Worm (Caenorhabditis elegans) whole organism, L2 larva: ENCODE measurements around the gene gst-13.

Experiments used
- C34F6.9 ChIP-seq: fragments of 150-350 bp; optimal IDR thresholded peaks from 2 replicates; lab custom pipeline; 2014; ENCODE audit warnings: missing biosample characterization, missing genetic modification characterization
- F13H6.1 ChIP-seq: sonication (generic microtip); optimal IDR thresholded peaks from 2 replicates; lab custom pipeline; 2016; ENCODE audit warnings: missing genetic modification characterization, missing compliant biosample characterization
- R02D3.7 ChIP-seq: fragments of 150-350 bp; optimal IDR thresholded peaks from 2 replicates; lab custom pipeline; 2014; ENCODE audit warnings: missing biosample characterization, missing genetic modification characterization
- Y55F3AM.14 ChIP-seq: fragments of 200-800 bp; sonication (Bioruptor generic); optimal IDR thresholded peaks from 2 replicates; lab custom pipeline; 2018; ENCODE audit warnings: mild to moderate bottlenecking, missing genetic modification characterization, missing compliant biosample characterization
- ZK546.5 ChIP-seq: sonication (generic microtip); optimal IDR thresholded peaks from 2 replicates; lab custom pipeline; 2017; ENCODE audit warnings: missing biosample characterization, missing genetic modification characterization
- alr-1 ChIP-seq: fragments of 150-350 bp; optimal IDR thresholded peaks from 2 replicates; lab custom pipeline; 2014; ENCODE audit warnings: missing biosample characterization, missing genetic modification characterization
- aly-2 ChIP-seq: fragments of 150-350 bp; optimal IDR thresholded peaks from 2 replicates; lab custom pipeline; 2014; ENCODE audit warnings: missing biosample characterization, missing genetic modification characterization
- ama-1 ChIP-seq: fragments of 150-350 bp; optimal IDR thresholded peaks from 2 replicates; lab custom pipeline; 2018; ENCODE audit warnings: inconsistent platforms
- blmp-1 ChIP-seq: sonication (generic microtip); optimal IDR thresholded peaks from 2 replicates; lab custom pipeline; 2017; ENCODE audit warnings: missing genetic modification characterization, mild to moderate bottlenecking, missing compliant biosample characterization, antibody characterized with exemption, moderate library complexity; ENCODE audit not compliant: insufficient read depth
- ceh-16 ChIP-seq: fragments of 150-350 bp; optimal IDR thresholded peaks from 2 replicates; lab custom pipeline; 2014; ENCODE audit warnings: missing biosample characterization, missing genetic modification characterization
- ceh-82 ChIP-seq: fragments of 150-350 bp; optimal IDR thresholded peaks from 2 replicates; lab custom pipeline; 2014; ENCODE audit warnings: missing biosample characterization, missing genetic modification characterization
- crh-2 ChIP-seq: sonication (generic microtip); optimal IDR thresholded peaks from 2 replicates; lab custom pipeline; 2017; ENCODE audit warnings: missing biosample characterization, missing genetic modification characterization
- dmd-4 ChIP-seq: sonication (generic microtip); optimal IDR thresholded peaks from 2 replicates; lab custom pipeline; 2017; ENCODE audit warnings: missing biosample characterization, missing genetic modification characterization
- egl-27 ChIP-seq: sonication (generic microtip); optimal IDR thresholded peaks from 3 replicates; lab custom pipeline; 2017; ENCODE audit warnings: missing biosample characterization, missing genetic modification reagents, missing genetic modification characterization
- elt-1 ChIP-seq: fragments of 150-350 bp; optimal IDR thresholded peaks from 2 replicates; lab custom pipeline; 2014; ENCODE audit warnings: missing biosample characterization, missing genetic modification characterization
- elt-3 ChIP-seq: sonication (generic microtip); optimal IDR thresholded peaks from 2 replicates; lab custom pipeline; 2017; ENCODE audit warnings: missing biosample characterization, missing genetic modification characterization
- fos-1 ChIP-seq: fragments of 150-350 bp; optimal IDR thresholded peaks from 2 replicates; lab custom pipeline; 2014; ENCODE audit warnings: missing biosample characterization, missing genetic modification characterization
- gmeb-1 ChIP-seq: fragments of 150-350 bp; optimal IDR thresholded peaks from 2 replicates; lab custom pipeline; 2014; ENCODE audit warnings: missing biosample characterization, missing genetic modification characterization
- lin-11 ChIP-seq: fragments of 150-350 bp; sonication (generic microtip); optimal IDR thresholded peaks from 2 replicates; lab custom pipeline; 2014; ENCODE audit warnings: missing biosample characterization, missing genetic modification characterization, inconsistent platforms, mixed read lengths
- lin-13 ChIP-seq: fragments of 150-350 bp; optimal IDR thresholded peaks from 2 replicates; lab custom pipeline; 2014; ENCODE audit warnings: missing biosample characterization, missing genetic modification reagents, missing genetic modification characterization
- lin-39 ChIP-seq: fragments of 150-350 bp; optimal IDR thresholded peaks from 2 replicates; lab custom pipeline; 2014; ENCODE audit warnings: missing biosample characterization, missing genetic modification reagents, missing genetic modification characterization
- lsy-2 ChIP-seq, 2 experiments: fragments of 150-350 bp in 1 of 2; sonication (generic microtip) in 1 of 2; optimal IDR thresholded peaks; 2 replicates each; lab custom pipeline; 2014 to 2017; ENCODE audit warnings: missing biosample characterization in 2 of 2, missing genetic modification characterization in 2 of 2
- mab-5 ChIP-seq: fragments of 150-350 bp; optimal IDR thresholded peaks from 2 replicates; lab custom pipeline; 2014; ENCODE audit warnings: missing biosample characterization, missing genetic modification characterization
- mbf-1 ChIP-seq: sonication (generic microtip); optimal IDR thresholded peaks from 2 replicates; lab custom pipeline; 2017; ENCODE audit warnings: missing biosample characterization, missing genetic modification characterization
- mdl-1 ChIP-seq, 2 experiments: fragments of 150-350 bp in 1 of 2; sonication (generic microtip) in 1 of 2; optimal IDR thresholded peaks; 2 replicates each; lab custom pipeline; 2017; ENCODE audit warnings: missing biosample characterization in 2 of 2, missing genetic modification characterization in 2 of 2
- nhr-10 ChIP-seq: sonication (generic microtip); optimal IDR thresholded peaks from 2 replicates; lab custom pipeline; 2017; ENCODE audit warnings: missing biosample characterization, missing genetic modification characterization
- nhr-11 ChIP-seq: fragments of 150-350 bp; optimal IDR thresholded peaks from 2 replicates; lab custom pipeline; 2014; ENCODE audit warnings: missing biosample characterization, missing genetic modification characterization
- nhr-12 ChIP-seq: fragments of 150-350 bp; optimal IDR thresholded peaks from 2 replicates; lab custom pipeline; 2014; ENCODE audit warnings: missing biosample characterization, missing genetic modification characterization
- nhr-129 ChIP-seq: fragments of 150-350 bp; optimal IDR thresholded peaks from 2 replicates; lab custom pipeline; 2014; ENCODE audit warnings: missing biosample characterization, missing genetic modification characterization
- nhr-21 ChIP-seq: fragments of 150-350 bp; optimal IDR thresholded peaks from 2 replicates; lab custom pipeline; 2014; ENCODE audit warnings: missing biosample characterization, missing genetic modification characterization
- nhr-23 ChIP-seq: fragments of 150-350 bp; optimal IDR thresholded peaks from 2 replicates; lab custom pipeline; 2014; ENCODE audit warnings: missing biosample characterization, missing genetic modification reagents, missing genetic modification characterization
- nhr-237 ChIP-seq: fragments of 150-350 bp; optimal IDR thresholded peaks from 2 replicates; lab custom pipeline; 2014; ENCODE audit warnings: missing biosample characterization, missing genetic modification characterization
- nhr-25 ChIP-seq: fragments of 150-350 bp; sonication (generic microtip); optimal IDR thresholded peaks from 3 replicates; lab custom pipeline; 2014; ENCODE audit warnings: missing biosample characterization, missing genetic modification characterization
- nhr-6 ChIP-seq: fragments of 150-350 bp; optimal IDR thresholded peaks from 2 replicates; lab custom pipeline; 2014; ENCODE audit warnings: missing biosample characterization, missing genetic modification characterization
- nhr-77 ChIP-seq: fragments of 150-350 bp; optimal IDR thresholded peaks from 2 replicates; lab custom pipeline; 2014; ENCODE audit warnings: missing biosample characterization, missing genetic modification characterization
- peb-1 ChIP-seq: fragments of 150-350 bp; optimal IDR thresholded peaks from 2 replicates; lab custom pipeline; 2014; ENCODE audit warnings: missing biosample characterization, missing genetic modification characterization
- sem-4 ChIP-seq: fragments of 150-350 bp; optimal IDR thresholded peaks from 2 replicates; lab custom pipeline; 2014; ENCODE audit warnings: missing biosample characterization, missing genetic modification reagents, missing genetic modification characterization
- skn-1 ChIP-seq: sonication (generic microtip); optimal IDR thresholded peaks from 2 replicates; lab custom pipeline; 2017; ENCODE audit warnings: missing biosample characterization, missing genetic modification characterization
- sma-3 ChIP-seq: sonication (generic microtip); optimal IDR thresholded peaks from 2 replicates; lab custom pipeline; 2016; ENCODE audit warnings: missing genetic modification reagents, missing genetic modification characterization, missing compliant biosample characterization
- sma-9 ChIP-seq, 2 experiments: fragments of 150-350 bp in 1 of 2; sonication (generic microtip) in 1 of 2; optimal IDR thresholded peaks; 2 replicates each; lab custom pipeline; 2014 to 2016; ENCODE audit warnings: missing genetic modification characterization in 2 of 2, mild to moderate bottlenecking in 1 of 2, missing biosample characterization in 1 of 2, missing compliant biosample characterization in 1 of 2, missing genetic modification reagents in 1 of 2, moderate library complexity in 1 of 2
- snpc-4 ChIP-seq: fragments of 150-350 bp; optimal IDR thresholded peaks from 2 replicates; lab custom pipeline; 2014; ENCODE audit warnings: missing biosample characterization, missing genetic modification characterization
- unc-39 ChIP-seq: fragments of 150-350 bp; optimal IDR thresholded peaks from 2 replicates; lab custom pipeline; 2014; ENCODE audit warnings: missing biosample characterization, missing genetic modification characterization
- unc-55 ChIP-seq: fragments of 150-350 bp; sonication (generic microtip); optimal IDR thresholded peaks from 3 replicates; lab custom pipeline; 2014; ENCODE audit warnings: missing biosample characterization, missing genetic modification reagents, missing genetic modification characterization
- unc-62 ChIP-seq: fragments of 150-350 bp; optimal IDR thresholded peaks from 2 replicates; lab custom pipeline; 2014; ENCODE audit warnings: missing biosample characterization, missing genetic modification reagents, missing genetic modification characterization
- zag-1 ChIP-seq: fragments of 150-350 bp; optimal IDR thresholded peaks from 2 replicates; lab custom pipeline; 2014; ENCODE audit warnings: missing biosample characterization, missing genetic modification characterization
- ztf-1 ChIP-seq: fragments of 200-800 bp; sonication (Bioruptor generic); conservative IDR thresholded peaks from 2 replicates; pipeline ENCODE4 v1.3.6; 2022; ENCODE audit warnings: missing genetic modification characterization, missing compliant biosample characterization
- ztf-11 ChIP-seq: sonication (generic microtip); optimal IDR thresholded peaks from 2 replicates; lab custom pipeline; 2017; ENCODE audit warnings: missing biosample characterization, missing genetic modification characterization
- ztf-4 ChIP-seq: fragments of 150-350 bp; optimal IDR thresholded peaks from 2 replicates; lab custom pipeline; 2014; ENCODE audit warnings: missing biosample characterization, missing genetic modification characterization

The gst-13 gene

ce11 chrII:9241610-9242009 is 10.4 kb downstream of the gst-13 start:
- TF ChIP-seq nhr-21 (tag; lab: Kevin White, UChicago) (peak; percentile 22), ztf-11 (tag; lab: Kevin White, UChicago) (no peak)

ce11 chrII:9242804-9243203 is 11.5 kb downstream of the gst-13 start:
- TF ChIP-seq ztf-11 (tag; lab: Kevin White, UChicago) (no peak), Y55F3AM.14 (GFP tag; lab: Kevin White, UChicago) (no peak), nhr-10 (tag; lab: Kevin White, UChicago) (no peak), blmp-1 (tag; lab: Kevin White, UChicago) (no peak), sma-3 (GFP tag; lab: Kevin White, UChicago) (no peak), alr-1 (no peak), nhr-237 (tag; lab: Kevin White, UChicago) (no peak), lin-39 (tag; lab: Kevin White, UChicago) (no peak), nhr-77 (tag; lab: Kevin White, UChicago) (no peak), ZK546.5 (no peak), nhr-21 (tag; lab: Kevin White, UChicago) (peak; percentile 31), aly-2 (tag; lab: Kevin White, UChicago) (no peak), mdl-1 (tag; optimal IDR thresholded peaks at IDR 0.05; lab: Kevin White, UChicago) (no peak), nhr-12 (tag; lab: Kevin White, UChicago) (no peak), sma-9 (GFP tag; optimal IDR thresholded peaks at IDR 0.05; lab: Kevin White, UChicago) (no peak), sma-9 (tag; optimal IDR thresholded peaks at IDR 0.05; lab: Kevin White, UChicago) (no peak), snpc-4 (tag; lab: Kevin White, UChicago) (peak; percentile 5), gmeb-1 (peak; percentile 84), F13H6.1 (tag; lab: Kevin White, UChicago) (no peak), ztf-4 (tag; lab: Kevin White, UChicago) (no peak), egl-27 (tag; lab: Kevin White, UChicago) (no peak), R02D3.7 (tag; lab: Kevin White, UChicago) (peak; percentile 91), lin-13 (GFP tag; lab: Kevin White, UChicago) (peak; percentile 35), ama-1 (lab: Kevin White, UChicago) (peak; percentile 9), unc-62 (GFP tag; lab: Kevin White, UChicago) (no peak), C34F6.9 (tag; lab: Kevin White, UChicago) (peak; percentile 63), unc-55 (no peak), nhr-6 (tag; lab: Kevin White, UChicago) (no peak), elt-1 (tag; lab: Kevin White, UChicago) (no peak), sem-4 (tag; lab: Kevin White, UChicago) (peak; percentile 30), lsy-2 (tag; optimal IDR thresholded peaks at IDR 0.05; lab: Kevin White, UChicago) (peak in 1 of 2 experiments; percentile 78), peb-1 (no peak), zag-1 (tag; lab: Kevin White, UChicago) (no peak), nhr-25 (tag; lab: Kevin White, UChicago) (peak; percentile 46), ztf-1 (GFP tag; lab: Robert Waterston, UW) (no peak), crh-2 (tag; lab: Kevin White, UChicago) (peak; percentile 65), nhr-23 (tag; lab: Kevin White, UChicago) (no peak), skn-1 (tag; lab: Kevin White, UChicago) (no peak), fos-1 (tag; lab: Kevin White, UChicago) (peak; percentile 5), ceh-16 (tag; lab: Kevin White, UChicago) (no peak), elt-3 (no peak), lin-11 (no peak), ceh-82 (no peak), mbf-1 (tag; lab: Kevin White, UChicago) (no peak), unc-39 (tag; lab: Kevin White, UChicago) (no peak), dmd-4 (tag; lab: Kevin White, UChicago) (no peak), nhr-129 (peak; percentile 59), mab-5 (tag; lab: Kevin White, UChicago) (peak; percentile 32), nhr-11 (tag; lab: Kevin White, UChicago) (no peak)
